Fruit fly (Drosophila melanogaster) whole organism: ENCODE measurements around the gene Septin4.

Source experiments
- CG8478 ChIP-seq: fragments of >200 bp; optimal IDR thresholded peaks from 2 replicates; lab custom pipeline; 2018; ENCODE audit warnings: inconsistent platforms
- Dll ChIP-seq: fragments of >200 bp; optimal IDR thresholded peaks from 2 replicates; lab custom pipeline; 2017
- EcR ChIP-seq, 2 experiments: fragments of >200 bp; optimal IDR thresholded peaks; 2 replicates each; lab custom pipeline; 2017; ENCODE audit warnings: missing biosample characterization in 2 of 2, missing genetic modification characterization in 2 of 2, missing genetic modification reagents in 2 of 2
- pan ChIP-seq: fragments of >200 bp; optimal IDR thresholded peaks from 2 replicates; lab custom pipeline; 2017
- psq ChIP-seq: fragments of >200 bp; optimal IDR thresholded peaks from 2 replicates; lab custom pipeline; 2017
- usp ChIP-seq: fragments of >200 bp; optimal IDR thresholded peaks from 2 replicates; lab custom pipeline; 2017; ENCODE audit warnings: missing biosample characterization, missing genetic modification characterization, mixed read lengths

The Septin4 gene

dm6 chrX:16676653-16677052, 18.3 kb downstream of the Septin4 start, which contains the start of gene CG13012:
Gene CG13012 (minus strand): TSS chrX:16676753.
- TF ChIP-seq psq (lab: Kevin White, UChicago) (no peak), Dll (lab: Kevin White, UChicago) (no peak), usp (GFP tag; lab: Kevin White, UChicago) (no peak), CG8478 (lab: Kevin White, UChicago) (no peak), pan (lab: Kevin White, UChicago) (no peak), EcR (GFP tag; optimal IDR thresholded peaks at IDR 0.05; lab: Kevin White, UChicago) (no peak)

DNA sequence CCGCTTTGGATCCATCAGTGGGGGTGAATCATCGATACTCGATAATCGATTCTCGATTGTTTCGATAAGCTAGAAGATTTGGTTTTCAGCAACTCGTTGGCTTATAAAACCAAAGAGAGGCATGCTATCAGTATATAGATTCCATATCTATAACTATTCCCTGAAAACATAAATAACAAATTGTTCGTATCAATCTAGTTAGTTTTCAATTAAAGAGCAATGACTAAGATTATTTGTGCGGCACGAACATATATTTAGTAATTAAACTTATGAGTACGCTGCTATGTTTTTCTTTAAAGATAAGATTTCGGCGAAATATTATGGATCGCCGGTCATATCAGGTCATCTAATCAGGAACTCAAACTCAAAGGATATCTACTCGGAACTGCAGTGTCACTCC, 20.4 kb downstream of the Septin4 start:
- no peak for TF ChIP-seq CG8478 (lab: Kevin White, UChicago)

dm6 chrX:16672904-16673303, 22.1 kb downstream of the Septin4 start:
- no peak for TF ChIP-seq pan (lab: Kevin White, UChicago)
- no peak for TF ChIP-seq Dll (lab: Kevin White, UChicago)
- TF ChIP-seq CG8478 (lab: Kevin White, UChicago) = no peak
- no peak for TF ChIP-seq usp (GFP tag; lab: Kevin White, UChicago)
- no peak for TF ChIP-seq psq (lab: Kevin White, UChicago)
- no peak for TF ChIP-seq EcR (GFP tag; optimal IDR thresholded peaks at IDR 0.05; lab: Kevin White, UChicago)

dm6 chrX:16670691-16671481, 24.1 kb downstream of the Septin4 start:
- TF ChIP-seq usp (GFP tag; lab: Kevin White, UChicago) (no peak), EcR (GFP tag; optimal IDR thresholded peaks at IDR 0.05; lab: Kevin White, UChicago) (no peak), Dll (lab: Kevin White, UChicago) (no peak), pan (lab: Kevin White, UChicago) (no peak), psq (lab: Kevin White, UChicago) (no peak), CG8478 (lab: Kevin White, UChicago) (no peak)

DNA sequence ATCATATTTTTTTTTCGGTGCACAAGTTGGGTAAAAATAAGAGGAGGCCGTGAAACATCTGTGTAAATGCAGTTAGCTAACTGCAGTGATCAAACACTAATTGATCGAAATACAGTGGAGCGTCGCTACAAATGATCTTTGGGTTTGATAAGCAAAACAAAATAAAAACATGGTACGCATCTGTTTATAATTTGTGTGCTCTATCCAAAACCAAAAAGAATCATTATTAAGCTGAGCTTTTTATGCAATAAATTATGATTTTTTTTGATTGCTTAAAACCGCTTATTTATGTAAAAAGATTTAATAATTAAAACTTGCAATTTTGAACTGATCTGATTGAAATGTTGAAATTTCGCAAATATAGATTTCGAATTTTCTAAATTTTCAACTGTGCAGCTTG, 24.7 kb downstream of the Septin4 start:
- no peak for TF ChIP-seq Dll (lab: Kevin White, UChicago)
- no peak for TF ChIP-seq psq (lab: Kevin White, UChicago)
- no peak for TF ChIP-seq EcR (GFP tag; optimal IDR thresholded peaks at IDR 0.05; lab: Kevin White, UChicago)
- TF ChIP-seq usp (GFP tag; lab: Kevin White, UChicago) = no peak
- TF ChIP-seq CG8478 (lab: Kevin White, UChicago) = no peak
- TF ChIP-seq pan (lab: Kevin White, UChicago) = no peak

- TF ChIP-seq EcR (GFP tag; optimal IDR thresholded peaks at IDR 0.05; lab: Kevin White, UChicago) (no peak), Dll (lab: Kevin White, UChicago) (no peak), CG8478 (lab: Kevin White, UChicago) (no peak), pan (lab: Kevin White, UChicago) (no peak), psq (lab: Kevin White, UChicago) (no peak), usp (GFP tag; lab: Kevin White, UChicago) (no peak)
Observed at dm6 chrX:16669849-16670248, 25.1 kb downstream of the Septin4 start.

DNA sequence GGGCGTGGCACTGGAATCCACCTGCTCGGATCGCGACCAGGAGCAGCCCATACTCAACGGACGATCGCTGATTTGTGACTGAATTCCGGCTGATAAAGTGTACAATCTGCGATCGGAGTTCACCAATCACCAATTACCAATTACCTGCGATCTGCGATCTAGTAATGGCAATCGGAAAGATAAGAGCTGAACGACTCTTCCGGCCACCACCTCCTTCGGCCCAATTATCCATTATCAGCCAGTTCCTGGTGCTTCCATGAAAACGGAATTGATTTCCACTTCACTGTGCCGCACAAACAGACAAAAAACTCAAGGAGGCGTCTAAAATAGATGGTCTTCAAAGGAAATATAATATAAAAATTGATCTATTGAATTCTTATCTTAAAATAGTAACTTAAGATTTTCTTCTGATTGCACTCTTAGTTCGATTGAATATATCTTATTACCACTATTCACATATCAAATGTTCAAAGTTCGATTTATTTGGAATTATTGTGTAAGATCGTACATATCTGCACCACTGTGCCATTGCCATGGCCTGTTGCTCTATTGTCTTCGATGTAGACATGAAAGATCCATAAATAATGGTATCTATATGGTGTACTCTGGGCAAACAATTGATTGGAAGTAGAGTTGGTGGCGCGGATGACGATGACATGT, 30.4 kb downstream of the Septin4 start, which contains the start of gene CG15865:
Gene CG15865 (minus strand): TSS at position 51 of the 660 bp plus-strand sequence.
- TF ChIP-seq pan (lab: Kevin White, UChicago) (no peak), psq (lab: Kevin White, UChicago) (no peak), usp (GFP tag; lab: Kevin White, UChicago) (no peak), CG8478 (lab: Kevin White, UChicago) (no peak), Dll (lab: Kevin White, UChicago) (no peak), EcR (GFP tag; optimal IDR thresholded peaks at IDR 0.05; lab: Kevin White, UChicago) (no peak)

dm6 chrX:16660632-16661031, 34.3 kb downstream of the Septin4 start:
- TF ChIP-seq Dll (lab: Kevin White, UChicago) (no peak), usp (GFP tag; lab: Kevin White, UChicago) (no peak), CG8478 (lab: Kevin White, UChicago) (no peak), psq (lab: Kevin White, UChicago) (no peak), pan (lab: Kevin White, UChicago) (no peak), EcR (GFP tag; optimal IDR thresholded peaks at IDR 0.05; lab: Kevin White, UChicago) (no peak)

DNA sequence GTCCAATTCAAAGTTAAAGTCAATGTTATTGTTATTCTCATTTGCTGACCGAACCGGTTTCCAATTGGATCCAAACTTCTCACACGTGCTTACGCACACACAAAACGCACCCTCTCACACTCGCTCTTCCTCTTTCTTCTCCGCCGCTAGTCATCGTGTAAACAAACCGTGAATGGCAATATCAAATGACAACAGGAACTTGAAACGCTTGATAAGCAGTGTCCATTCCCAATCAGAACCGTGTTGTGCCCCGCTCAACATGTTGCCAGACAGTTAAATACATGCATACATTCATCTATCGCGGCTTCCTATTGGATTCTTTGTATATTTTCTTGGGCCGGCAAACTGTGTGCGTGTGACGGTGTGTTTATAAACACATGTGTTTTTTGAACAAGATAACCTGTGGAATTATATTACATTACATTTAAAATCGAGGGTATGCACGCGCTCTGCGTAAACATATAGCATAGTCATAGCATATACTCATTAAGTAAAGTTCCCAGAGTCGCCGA, 39.2 kb downstream of the Septin4 start:
- TF ChIP-seq pan (lab: Kevin White, UChicago) (no peak), EcR (GFP tag; optimal IDR thresholded peaks at IDR 0.05; lab: Kevin White, UChicago) (no peak), Dll (lab: Kevin White, UChicago) (no peak), CG8478 (lab: Kevin White, UChicago) (no peak), psq (lab: Kevin White, UChicago) (no peak), usp (GFP tag; lab: Kevin White, UChicago) (no peak)

- TF ChIP-seq EcR (GFP tag; optimal IDR thresholded peaks at IDR 0.05; lab: Kevin White, UChicago) (no peak), usp (GFP tag; lab: Kevin White, UChicago) (no peak), Dll (lab: Kevin White, UChicago) (no peak), psq (lab: Kevin White, UChicago) (no peak), pan (lab: Kevin White, UChicago) (no peak), CG8478 (lab: Kevin White, UChicago) (no peak)
Observed at dm6 chrX:16654931-16655409, 40.0 kb downstream of the Septin4 start, which contains the start of the genes Nemp and r. Gene Nemp (minus strand): TSS chrX:16655015. Gene r (plus strand): TSS chrX:16655359.

DNA sequence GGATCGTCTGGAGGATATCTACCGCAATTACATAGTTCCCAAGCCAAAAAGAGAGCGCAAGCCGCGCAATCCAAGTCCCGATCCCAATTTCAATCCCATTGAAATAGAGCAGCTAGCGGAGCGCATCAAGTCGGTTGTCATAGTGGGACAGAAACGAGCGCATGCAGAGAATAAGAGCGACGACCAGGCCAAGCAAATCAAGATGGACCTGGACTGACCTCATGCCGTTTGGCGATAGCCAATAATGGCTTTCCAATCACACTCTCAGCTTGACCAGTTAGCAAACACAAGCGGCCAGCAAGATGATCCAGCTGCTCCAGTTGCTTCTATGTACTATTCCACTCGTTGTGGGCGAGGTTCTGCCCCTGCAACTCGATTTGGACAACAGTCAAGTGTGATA, 43.3 kb downstream of the Septin4 start:
- TF ChIP-seq EcR (GFP tag; optimal IDR thresholded peaks at IDR 0.05; lab: Kevin White, UChicago) (no peak), usp (GFP tag; lab: Kevin White, UChicago) (no peak), CG8478 (lab: Kevin White, UChicago) (no peak), psq (lab: Kevin White, UChicago) (no peak), Dll (lab: Kevin White, UChicago) (no peak), pan (lab: Kevin White, UChicago) (no peak)
